Fruit fly (Drosophila melanogaster): ENCODE measurements around the gene SIFaR.

The SIFaR gene

dm6 chr3R:21237099-21237498, 56.7 kb downstream of the SIFaR start, which contains the start of gene e:
TSS of gene e (minus strand) at chr3R:21237177.
- no peak for TF ChIP-seq noc (tag; optimal IDR thresholded peaks at IDR 0.05)
